Fruit fly (Drosophila melanogaster): ENCODE measurements around the gene Mst57Db.
A peak's percentile ranks its signal among the peaks of the same experiment; 100 is the strongest.

DNA sequence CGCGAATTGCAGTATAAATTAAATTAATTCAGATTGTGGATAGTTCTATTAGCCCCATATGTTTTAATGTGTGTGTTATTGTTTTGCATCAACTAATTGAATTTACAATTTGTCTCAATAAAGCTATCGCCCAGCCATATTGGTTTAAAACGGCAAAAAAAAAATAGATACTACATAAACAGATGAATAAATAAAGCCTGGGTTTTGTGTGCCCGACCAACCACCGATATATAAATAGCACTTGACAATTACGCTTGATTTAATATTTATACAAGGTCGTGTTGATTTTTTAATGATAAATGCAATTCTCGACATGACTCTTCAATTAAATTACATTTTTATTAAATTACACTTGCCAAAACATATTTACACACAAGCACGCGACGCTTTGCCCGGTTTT is 39.7 kb upstream of the Mst57Db start:
- TF ChIP-seq Dfd (GFP tag; optimal IDR thresholded peaks at IDR 0.05) (no peak), pan (optimal IDR thresholded peaks at IDR 0.05) (no peak), fru (GFP tag; optimal IDR thresholded peaks at IDR 0.05) (no peak), h (GFP tag; optimal IDR thresholded peaks at IDR 0.05) (no peak), OdsH (GFP tag; optimal IDR thresholded peaks at IDR 0.05) (no peak), woc (GFP tag; optimal IDR thresholded peaks at IDR 0.05) (no peak), ey (GFP tag; optimal IDR thresholded peaks at IDR 0.05) (no peak), Vsx2 (GFP tag; optimal IDR thresholded peaks at IDR 0.05; ENCODE audit: partially characterized antibody) (no peak), Hr83 (GFP tag; optimal IDR thresholded peaks at IDR 0.05; ENCODE audit: poor library complexity, severe bottlenecking) (peak; percentile 15), Myc (optimal IDR thresholded peaks at IDR 0.05) (no peak), foxo (GFP tag; optimal IDR thresholded peaks at IDR 0.05) (no peak)
